2 fruit fly cellular contexts compared by ENCODE assay signal in genomic region chrX:21045448-21045941, dm6.
TF ChIP-seq lines count a peak whose summit lies in the region.

No protein-coding gene starts in this region.

TF ChIP-seq in whole organism, embryonic, 481 proteins besides CTCF, POLR2A, EP300 and RAD21 (continued from another document and continues in another):
- TF ChIP-seq CG6683 (GFP tag; optimal IDR thresholded peaks at IDR 0.05; lab: Kevin White, UChicago) (peak; percentile 19), Myb (GFP tag; optimal IDR thresholded peaks at IDR 0.05; lab: Kevin White, UChicago) (no peak), gem (tag; optimal IDR thresholded peaks at IDR 0.05; lab: Kevin White, UChicago) (peak; percentile 58), CG12071 (GFP tag; optimal IDR thresholded peaks at IDR 0.05; lab: Kevin White, UChicago) (no peak), HmgZ (tag; optimal IDR thresholded peaks at IDR 0.05; lab: Kevin White, UChicago) (no peak), stc (GFP tag; IDR thresholded peaks at IDR 0.05; lab: Robert Waterston, UW) (peak; percentile 40; the same call in 1 of the 2 replicates), CG1647 (GFP tag; optimal IDR thresholded peaks at IDR 0.05; lab: Kevin White, UChicago) (no peak), Dbx (GFP tag; IDR thresholded peaks at IDR 0.05; lab: Robert Waterston, UW) (no peak), dan (GFP tag; IDR thresholded peaks at IDR 0.05; lab: Robert Waterston, UW) (no peak), Nf-YB (GFP tag; optimal IDR thresholded peaks at IDR 0.05; lab: Kevin White, UChicago) (no peak), HLH4C (GFP tag; IDR thresholded peaks at IDR 0.05; lab: Robert Waterston, UW; ENCODE audit: partially characterized antibody) (no peak), ranshi (GFP tag; IDR thresholded peaks at IDR 0.05; lab: Robert Waterston, UW) (no peak), gfzf (GFP tag; optimal IDR thresholded peaks at IDR 0.05; lab: Kevin White, UChicago) (no peak), CG4282 (GFP tag; optimal IDR thresholded peaks at IDR 0.05; lab: Kevin White, UChicago) (no peak), CG17912 (GFP tag; optimal IDR thresholded peaks at IDR 0.05; lab: Kevin White, UChicago) (no peak), CG9817 (tag; optimal IDR thresholded peaks at IDR 0.05; lab: Kevin White, UChicago) (no peak), Fer3 (tag; optimal IDR thresholded peaks at IDR 0.05; lab: Kevin White, UChicago) (peak; percentile 9), bab2 (GFP tag; optimal IDR thresholded peaks at IDR 0.05; lab: Kevin White, UChicago) (no peak), Awh (GFP tag; IDR thresholded peaks at IDR 0.05; lab: Robert Waterston, UW) (no peak), YL-1 (GFP tag; optimal IDR thresholded peaks at IDR 0.05; lab: Kevin White, UChicago) (no peak), CG7839 (tag; optimal IDR thresholded peaks at IDR 0.05; lab: Kevin White, UChicago) (peak; percentile 50), GATAe (GFP tag; conservative IDR thresholded peaks at IDR 0.05; lab: Robert Waterston, UW) (no peak), CG17802 (tag; optimal IDR thresholded peaks at IDR 0.05; lab: Kevin White, UChicago) (no peak), Ada2b (GFP tag; IDR thresholded peaks at IDR 0.05; lab: Robert Waterston, UW) (no peak), Jarid2 (GFP tag; optimal IDR thresholded peaks at IDR 0.05; lab: Kevin White, UChicago) (no peak), abd-A (tag; optimal IDR thresholded peaks at IDR 0.05; lab: Kevin White, UChicago) (no peak), fd64A (GFP tag; optimal IDR thresholded peaks at IDR 0.05; lab: Kevin White, UChicago) (no peak), CG18262 (tag; optimal IDR thresholded peaks at IDR 0.05; lab: Kevin White, UChicago) (peak; percentile 76), CG14014 (GFP tag; IDR thresholded peaks at IDR 0.05; lab: Robert Waterston, UW) (no peak), CG3065 (GFP tag; optimal IDR thresholded peaks at IDR 0.05; lab: Kevin White, UChicago) (no peak), Taf1 (GFP tag; IDR thresholded peaks at IDR 0.05; lab: Robert Waterston, UW) (no peak), CG14667 (GFP tag; IDR thresholded peaks at IDR 0.05; lab: Robert Waterston, UW) (no peak), cato (GFP tag; optimal IDR thresholded peaks at IDR 0.05; lab: Kevin White, UChicago; ENCODE audit: borderline replicate concordance) (no peak), Ptx1 (GFP tag; IDR thresholded peaks at IDR 0.05; lab: Robert Waterston, UW) (no peak), CG31224 (GFP tag; IDR thresholded peaks at IDR 0.05; lab: Robert Waterston, UW) (no peak), h (optimal IDR thresholded peaks at IDR 0.05; lab: Kevin White, UChicago) (no peak), Gug (GFP tag; IDR thresholded peaks at IDR 0.05; lab: Robert Waterston, UW) (no peak), CG3726 (GFP tag; IDR thresholded peaks at IDR 0.05; lab: Robert Waterston, UW) (no peak), H15 (GFP tag; IDR thresholded peaks at IDR 0.05; lab: Robert Waterston, UW) (no peak), Dip3 (GFP tag; optimal IDR thresholded peaks at IDR 0.05; lab: Kevin White, UChicago) (no peak), Rx (GFP tag; IDR thresholded peaks at IDR 0.05; lab: Robert Waterston, UW) (no peak), psq (GFP tag; optimal IDR thresholded peaks at IDR 0.05; lab: Kevin White, UChicago) (no peak), CG13287 (GFP tag; IDR thresholded peaks at IDR 0.05; lab: Robert Waterston, UW; ENCODE audit: partially characterized antibody) (no peak), CG6272 (GFP tag; IDR thresholded peaks at IDR 0.05; lab: Robert Waterston, UW) (no peak), Hr78 (GFP tag; optimal IDR thresholded peaks at IDR 0.05; lab: Kevin White, UChicago) (no peak), CG10267 (tag; optimal IDR thresholded peaks at IDR 0.05; lab: Kevin White, UChicago) (peak; percentile 39), zen (tag; optimal IDR thresholded peaks at IDR 0.05; lab: Kevin White, UChicago) (no peak), CG3995 (GFP tag; optimal IDR thresholded peaks at IDR 0.05; lab: Kevin White, UChicago) (no peak), CG12299 (tag; optimal IDR thresholded peaks at IDR 0.05; lab: Kevin White, UChicago) (no peak), C15 (GFP tag; IDR thresholded peaks at IDR 0.05; lab: Robert Waterston, UW) (no peak), MESR4 (GFP tag; optimal IDR thresholded peaks at IDR 0.05; lab: Kevin White, UChicago) (no peak), caup (GFP tag; optimal IDR thresholded peaks at IDR 0.05; lab: Kevin White, UChicago; ENCODE audit: severe bottlenecking) (no peak), Dad (GFP tag; optimal IDR thresholded peaks at IDR 0.05; lab: Kevin White, UChicago) (no peak), CG7372 (GFP tag; IDR thresholded peaks at IDR 0.05; lab: Robert Waterston, UW) (no peak), sens-2 (GFP tag; IDR thresholded peaks at IDR 0.05; lab: Robert Waterston, UW) (no peak), lmd (GFP tag; IDR thresholded peaks at IDR 0.05; lab: Robert Waterston, UW) (no peak), bbx (GFP tag; IDR thresholded peaks at IDR 0.05; lab: Robert Waterston, UW; ENCODE audit: partially characterized antibody) (no peak), CG10147 (GFP tag; optimal IDR thresholded peaks at IDR 0.05; lab: Kevin White, UChicago) (peak; percentile 14), CG12391 (tag; optimal IDR thresholded peaks at IDR 0.05; lab: Kevin White, UChicago) (peak; percentile 38), phol (tag; optimal IDR thresholded peaks at IDR 0.05; lab: Kevin White, UChicago) (peak; percentile 51), onecut (GFP tag; IDR thresholded peaks at IDR 0.05; lab: Robert Waterston, UW) (no peak), otp (GFP tag; IDR thresholded peaks at IDR 0.05; lab: Robert Waterston, UW) (no peak), CG6689 (GFP tag; IDR thresholded peaks at IDR 0.05; lab: Robert Waterston, UW) (peak; percentile 33; the same call in 1 of the 2 replicates), Dip2 (GFP tag; IDR thresholded peaks at IDR 0.05; lab: Robert Waterston, UW) (no peak), Lpt (GFP tag; optimal IDR thresholded peaks at IDR 0.05; lab: Kevin White, UChicago) (no peak), hbn (GFP tag; IDR thresholded peaks at IDR 0.05; lab: Robert Waterston, UW; ENCODE audit: partially characterized antibody) (no peak), Pdp1 (GFP tag; optimal IDR thresholded peaks at IDR 0.05; lab: Kevin White, UChicago) (no peak), CG6654 (GFP tag; optimal IDR thresholded peaks at IDR 0.05; lab: Kevin White, UChicago) (no peak), Spps (tag; optimal IDR thresholded peaks at IDR 0.05; lab: Kevin White, UChicago) (peak; percentile 1)

TF ChIP-seq in whole organism, prepupa, 60 proteins besides CTCF, POLR2A, EP300 and RAD21 (continued from another document):
- TF ChIP-seq CG11294 (GFP tag; IDR thresholded peaks at IDR 0.05; lab: Robert Waterston, UW) (no peak), Lpt (GFP tag; optimal IDR thresholded peaks at IDR 0.05; lab: Kevin White, UChicago) (no peak), CG3032 (tag; optimal IDR thresholded peaks at IDR 0.05; lab: Kevin White, UChicago) (peak; percentile 51), net (GFP tag; optimal IDR thresholded peaks at IDR 0.05; lab: Kevin White, UChicago) (peak; percentile 26), Ets96B (tag; optimal IDR thresholded peaks at IDR 0.05; lab: Kevin White, UChicago) (peak; percentile 56), CG10669 (GFP tag; optimal IDR thresholded peaks at IDR 0.05; lab: Kevin White, UChicago) (peak; percentile 16), cyc (GFP tag; optimal IDR thresholded peaks at IDR 0.05; lab: Kevin White, UChicago) (no peak), CG10631 (GFP tag; optimal IDR thresholded peaks at IDR 0.05; lab: Kevin White, UChicago) (no peak), fkh (GFP tag; optimal IDR thresholded peaks at IDR 0.05; lab: Kevin White, UChicago) (peak; percentile 72), CG8632 (GFP tag; optimal IDR thresholded peaks at IDR 0.05; lab: Kevin White, UChicago) (no peak), Hr4 (GFP tag; optimal IDR thresholded peaks at IDR 0.05; lab: Kevin White, UChicago) (peak; percentile 0), achi (GFP tag; optimal IDR thresholded peaks at IDR 0.05; lab: Kevin White, UChicago) (no peak), dac (GFP tag; optimal IDR thresholded peaks at IDR 0.05; lab: Kevin White, UChicago) (no peak), vri (GFP tag; optimal IDR thresholded peaks at IDR 0.05; lab: Kevin White, UChicago) (no peak), Eip93F (GFP tag; optimal IDR thresholded peaks at IDR 0.05; lab: Kevin White, UChicago) (no peak), pdm3 (GFP tag; optimal IDR thresholded peaks at IDR 0.05; lab: Kevin White, UChicago) (no peak), acj6 (GFP tag; optimal IDR thresholded peaks at IDR 0.05; lab: Kevin White, UChicago) (no peak), Gug (GFP tag; IDR thresholded peaks at IDR 0.05; lab: Robert Waterston, UW) (peak; percentile 41; the same call in 1 of the 2 replicates), svp (GFP tag; lab: Kevin White, UChicago) (no peak), CG15336 (GFP tag; IDR thresholded peaks at IDR 0.05; lab: Robert Waterston, UW) (peak; percentile 75), CG6276 (GFP tag; optimal IDR thresholded peaks at IDR 0.05; lab: Kevin White, UChicago) (peak; percentile 86)
